Fruit fly (Drosophila melanogaster) S2 (cell line): ENCODE results near the gene MED20.

ENCODE experiments used
- CG8478 ChIP-seq: fragments of >200 bp; optimal IDR thresholded peaks from 2 replicates; lab custom pipeline; 2018
- CTCF ChIP-seq, 2 experiments: fragments of >200 bp; optimal IDR thresholded peaks; 2 replicates each; lab custom pipeline; 2018

DNA sequence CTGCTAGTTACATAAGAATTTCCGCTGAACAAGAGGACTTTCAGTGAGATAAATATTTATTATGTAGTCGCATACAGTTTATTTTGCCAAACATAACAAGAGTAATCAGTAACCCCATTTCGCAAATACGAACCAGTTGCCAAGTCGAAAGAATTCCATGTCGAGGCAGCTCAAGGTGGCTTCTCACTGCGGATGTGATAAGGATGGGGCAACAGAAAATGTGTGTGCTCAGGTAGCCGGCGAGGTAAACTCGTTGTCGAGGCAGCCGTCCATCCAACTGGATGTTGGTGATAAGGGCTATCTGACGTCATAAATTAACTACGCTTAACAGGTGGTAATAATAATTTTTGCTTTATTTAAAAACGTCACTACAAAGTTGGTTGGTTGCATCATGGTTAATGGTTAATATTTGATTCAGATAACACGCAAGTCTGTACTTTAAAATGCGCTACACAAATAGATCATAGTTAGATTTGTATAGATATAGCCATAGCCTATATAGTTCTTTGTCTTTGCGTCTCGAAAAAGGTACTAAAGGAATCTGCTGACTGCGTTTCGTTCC lies 44.1 kb upstream of the MED20 start:
- TF ChIP-seq CG8478 (lab: Kevin White, UChicago) (no peak), CTCF (optimal IDR thresholded peaks at IDR 0.05; lab: Kevin White, UChicago) (no peak)
